Fruit fly (Drosophila melanogaster) whole organism, embryonic: ENCODE results near the gene IntS10.
A peak's percentile ranks its signal among the peaks of the same experiment; 100 is the strongest.

Source experiments
- Ada2b ChIP-seq: fragments of 200-800 bp; sonication (Bioruptor generic); IDR thresholded peaks from 2 replicates; pipeline ENCODE4 v1.3.6; 2022; ENCODE audit warnings: missing biosample characterization, missing genetic modification characterization
- Atf3 ChIP-seq: fragments of 200-800 bp; sonication (Bioruptor generic); optimal IDR thresholded peaks from 3 replicates; lab custom pipeline; 2016; ENCODE audit warnings: missing biosample characterization, missing genetic modification characterization
- B-H2 ChIP-seq: fragments of 200-800 bp; sonication (Bioruptor generic); optimal IDR thresholded peaks from 2 replicates; lab custom pipeline; 2018; ENCODE audit warnings: missing biosample characterization, mild to moderate bottlenecking, missing genetic modification characterization
- Bteb2 ChIP-seq: fragments of 200-800 bp; sonication (Bioruptor generic); optimal IDR thresholded peaks from 2 replicates; lab custom pipeline; 2016; ENCODE audit warnings: missing biosample characterization, missing genetic modification characterization
- C15 ChIP-seq: fragments of 200-800 bp; sonication (Bioruptor generic); IDR thresholded peaks from 3 replicates; pipeline ENCODE4 v1.3.6; 2022; ENCODE audit warnings: missing biosample characterization, missing genetic modification characterization
- CG10209 ChIP-seq: fragments of 200-800 bp; sonication (Bioruptor generic); optimal IDR thresholded peaks from 3 replicates; lab custom pipeline; 2017; ENCODE audit warnings: missing biosample characterization, mild to moderate bottlenecking, missing genetic modification characterization, missing genetic modification reagents
- CG11504 ChIP-seq: fragments of 200-800 bp; sonication (Bioruptor generic); optimal IDR thresholded peaks from 3 replicates; lab custom pipeline; 2019; ENCODE audit warnings: missing biosample characterization, mild to moderate bottlenecking, missing genetic modification characterization, moderate library complexity
- CG12769 ChIP-seq: fragments of 200-800 bp; sonication (Bioruptor generic); optimal IDR thresholded peaks from 2 replicates; lab custom pipeline; 2019; ENCODE audit warnings: missing biosample characterization, mild to moderate bottlenecking, missing genetic modification characterization, moderate library complexity
- CG13296 ChIP-seq: fragments of 200-800 bp; sonication (Bioruptor generic); optimal IDR thresholded peaks from 3 replicates; lab custom pipeline; 2018; ENCODE audit warnings: missing biosample characterization, mild to moderate bottlenecking, missing genetic modification characterization
- CG14710 ChIP-seq: fragments of 200-800 bp; sonication (Bioruptor generic); optimal IDR thresholded peaks from 3 replicates; lab custom pipeline; 2019; ENCODE audit warnings: missing biosample characterization, mild to moderate bottlenecking, missing genetic modification characterization, moderate library complexity
- CG1529 ChIP-seq: fragments of 200-800 bp; sonication (Bioruptor generic); optimal IDR thresholded peaks from 3 replicates; lab custom pipeline; 2018; ENCODE audit warnings: missing biosample characterization, missing genetic modification characterization
- CG15514 ChIP-seq: fragments of 200-800 bp; sonication (Bioruptor generic); optimal IDR thresholded peaks from 3 replicates; lab custom pipeline; 2017; ENCODE audit warnings: missing biosample characterization, missing genetic modification characterization, mild to moderate bottlenecking, moderate library complexity, missing genetic modification reagents
- CG16815 ChIP-seq: fragments of 200-800 bp; sonication (Bioruptor generic); optimal IDR thresholded peaks from 3 replicates; lab custom pipeline; 2017; ENCODE audit warnings: missing biosample characterization, mild to moderate bottlenecking, missing genetic modification characterization
- CG1832 ChIP-seq: fragments of 200-800 bp; sonication (Bioruptor generic); optimal IDR thresholded peaks from 2 replicates; lab custom pipeline; 2017; ENCODE audit warnings: missing biosample characterization, mild to moderate bottlenecking, missing genetic modification characterization, inconsistent platforms
- CG18619 ChIP-seq: fragments of 200-800 bp; sonication (Bioruptor generic); optimal IDR thresholded peaks from 3 replicates; lab custom pipeline; 2017; ENCODE audit warnings: missing biosample characterization, mild to moderate bottlenecking, missing genetic modification characterization
- CG2712 ChIP-seq: fragments of 200-800 bp; optimal IDR thresholded peaks from 3 replicates; lab custom pipeline; 2019; ENCODE audit warnings: missing biosample characterization, mild to moderate bottlenecking, missing genetic modification characterization, moderate library complexity
- CG30403 ChIP-seq: fragments of 200-800 bp; sonication (Bioruptor generic); optimal IDR thresholded peaks from 3 replicates; lab custom pipeline; 2016; ENCODE audit warnings: missing biosample characterization, missing genetic modification characterization
- CG4730 ChIP-seq: fragments of 200-800 bp; sonication (Bioruptor generic); IDR thresholded peaks from 2 replicates; pipeline ENCODE4 v1.3.6; 2022; ENCODE audit warnings: missing biosample characterization, missing genetic modification characterization
- CG4854 ChIP-seq: fragments of 200-800 bp; sonication (Bioruptor generic); optimal IDR thresholded peaks from 2 replicates; lab custom pipeline; 2016; ENCODE audit warnings: missing biosample characterization, missing genetic modification characterization, inconsistent platforms
- CG6254 ChIP-seq: fragments of 200-800 bp; sonication (Bioruptor generic); optimal IDR thresholded peaks from 3 replicates; lab custom pipeline; 2017; ENCODE audit warnings: mild to moderate bottlenecking, missing biosample characterization, missing genetic modification reagents, missing genetic modification characterization
- CG6683 ChIP-seq: fragments of 200-800 bp; sonication (Bioruptor generic); optimal IDR thresholded peaks from 2 replicates; lab custom pipeline; 2017; ENCODE audit warnings: missing biosample characterization, mild to moderate bottlenecking, missing genetic modification characterization, missing genetic modification reagents
- CG8089 ChIP-seq: fragments of 200-800 bp; sonication (Bioruptor generic); optimal IDR thresholded peaks from 3 replicates; lab custom pipeline; 2016; ENCODE audit warnings: missing biosample characterization, missing genetic modification characterization
- CG9609 ChIP-seq: fragments of 200-800 bp; sonication (Bioruptor generic); optimal IDR thresholded peaks from 3 replicates; lab custom pipeline; 2016; ENCODE audit warnings: missing biosample characterization, missing genetic modification characterization
- Deaf1 ChIP-seq: fragments of 200-800 bp; optimal IDR thresholded peaks from 3 replicates; lab custom pipeline; 2019; ENCODE audit warnings: missing biosample characterization, mild to moderate bottlenecking, missing genetic modification characterization, moderate library complexity
- Dp ChIP-seq: fragments of 200-800 bp; sonication (Bioruptor generic); optimal IDR thresholded peaks from 2 replicates; lab custom pipeline; 2018; ENCODE audit warnings: missing biosample characterization, mild to moderate bottlenecking, missing genetic modification characterization, moderate library complexity
- Ets65A ChIP-seq: fragments of 200-800 bp; sonication (Bioruptor generic); peaks from one replicate; lab custom pipeline; 2016; ENCODE audit warnings: missing biosample characterization, missing genetic modification characterization
- Hand ChIP-seq: fragments of 200-800 bp; sonication (Bioruptor generic); optimal IDR thresholded peaks from 2 replicates; lab custom pipeline; 2017; ENCODE audit warnings: mild to moderate bottlenecking, missing biosample characterization, missing genetic modification reagents, missing genetic modification characterization
- Hmx ChIP-seq: fragments of 200-800 bp; sonication (Bioruptor generic); optimal IDR thresholded peaks from 2 replicates; lab custom pipeline; 2016; ENCODE audit warnings: missing biosample characterization, missing genetic modification characterization
- Mad ChIP-seq: fragments of 200-800 bp; sonication (Bioruptor generic); optimal IDR thresholded peaks from 2 replicates; lab custom pipeline; 2016; ENCODE audit warnings: missing biosample characterization, missing genetic modification characterization
- Meics ChIP-seq: fragments of 200-800 bp; sonication (Bioruptor generic); optimal IDR thresholded peaks from 2 replicates; lab custom pipeline; 2017; ENCODE audit warnings: missing biosample characterization, mild to moderate bottlenecking, missing genetic modification characterization
- Oaz ChIP-seq: fragments of 200-800 bp; sonication (Bioruptor generic); IDR thresholded peaks from 2 replicates; pipeline ENCODE4 v1.3.6; 2022; ENCODE audit warnings: missing biosample characterization, missing genetic modification characterization
- Oli ChIP-seq: fragments of 200-800 bp; sonication (Bioruptor generic); optimal IDR thresholded peaks from 2 replicates; lab custom pipeline; 2018; ENCODE audit warnings: missing biosample characterization, mild to moderate bottlenecking, missing genetic modification characterization, moderate library complexity
- Rfx ChIP-seq: fragments of 200-800 bp; sonication (Bioruptor generic); IDR thresholded peaks from 2 replicates; pipeline ENCODE4 v1.3.6; 2022; ENCODE audit warnings: missing biosample characterization, missing genetic modification characterization
- Scr ChIP-seq: fragments of 200-800 bp; sonication (Bioruptor generic); IDR thresholded peaks from 2 replicates; pipeline ENCODE4 v1.3.6; 2022; ENCODE audit warnings: missing biosample characterization, missing genetic modification characterization; ENCODE audit not compliant: partially characterized antibody
- Xrp1 ChIP-seq: fragments of 200-800 bp; sonication (Bioruptor generic); IDR thresholded peaks from 2 replicates; pipeline ENCODE4 v1.3.6; 2022; ENCODE audit warnings: missing biosample characterization, missing genetic modification characterization
- ase ChIP-seq: fragments of 200-800 bp; sonication (Bioruptor generic); IDR thresholded peaks from 3 replicates; pipeline ENCODE4 v1.3.6; 2022; ENCODE audit warnings: missing biosample characterization, missing genetic modification characterization
- crol ChIP-seq: fragments of 200-800 bp; sonication (Bioruptor generic); IDR thresholded peaks from 2 replicates; pipeline ENCODE4 v1.3.6; 2022; ENCODE audit warnings: missing biosample characterization, missing genetic modification characterization
- fd96Cb ChIP-seq: fragments of 200-800 bp; sonication (Bioruptor generic); optimal IDR thresholded peaks from 2 replicates; lab custom pipeline; 2018; ENCODE audit warnings: missing biosample characterization, mild to moderate bottlenecking, missing genetic modification characterization, moderate library complexity
- gsb-n ChIP-seq: fragments of 200-800 bp; sonication (Bioruptor generic); optimal IDR thresholded peaks from 3 replicates; lab custom pipeline; 2018; ENCODE audit warnings: missing biosample characterization, mild to moderate bottlenecking, missing genetic modification characterization
- lbe ChIP-seq: fragments of 200-800 bp; sonication (Bioruptor generic); optimal IDR thresholded peaks from 2 replicates; lab custom pipeline; 2016; ENCODE audit warnings: missing biosample characterization, mild to moderate bottlenecking, missing genetic modification characterization
- nerfin-1 ChIP-seq: fragments of 200-800 bp; sonication (Bioruptor generic); optimal IDR thresholded peaks from 3 replicates; lab custom pipeline; 2019; ENCODE audit warnings: missing biosample characterization, mild to moderate bottlenecking, missing genetic modification characterization, moderate library complexity
- pita ChIP-seq: fragments of 200-800 bp; sonication (Bioruptor generic); optimal IDR thresholded peaks from 2 replicates; lab custom pipeline; 2017; ENCODE audit warnings: missing biosample characterization, mild to moderate bottlenecking, missing genetic modification characterization
- salm ChIP-seq: fragments of 200-800 bp; sonication (Bioruptor generic); optimal IDR thresholded peaks from 2 replicates; lab custom pipeline; 2018; ENCODE audit warnings: missing biosample characterization, mild to moderate bottlenecking, missing genetic modification characterization
- sd ChIP-seq: fragments of 200-800 bp; sonication (Bioruptor generic); optimal IDR thresholded peaks from 3 replicates; lab custom pipeline; 2018; ENCODE audit warnings: missing biosample characterization, mild to moderate bottlenecking, missing genetic modification characterization, moderate library complexity
- seq ChIP-seq: fragments of 200-800 bp; sonication (Bioruptor generic); IDR thresholded peaks from 2 replicates; pipeline ENCODE4 v1.3.6; 2022; ENCODE audit warnings: missing biosample characterization, missing genetic modification characterization
- sisA ChIP-seq: fragments of 200-800 bp; sonication (Bioruptor generic); IDR thresholded peaks from 2 replicates; pipeline ENCODE4 v1.3.6; 2022; ENCODE audit warnings: missing biosample characterization, missing genetic modification characterization
- sqz ChIP-seq: fragments of 200-800 bp; sonication (Bioruptor generic); optimal IDR thresholded peaks from 3 replicates; lab custom pipeline; 2018; ENCODE audit warnings: missing biosample characterization, mild to moderate bottlenecking, missing genetic modification characterization
- trem ChIP-seq: fragments of 200-800 bp; optimal IDR thresholded peaks from 3 replicates; lab custom pipeline; 2019; ENCODE audit warnings: missing biosample characterization, mild to moderate bottlenecking, missing genetic modification characterization, moderate library complexity
- vvl ChIP-seq: fragments of 200-800 bp; sonication (Bioruptor generic); IDR thresholded peaks from 2 replicates; pipeline ENCODE4 v1.3.6; 2022; ENCODE audit warnings: missing biosample characterization, missing genetic modification characterization
- zen2 ChIP-seq: fragments of 200-800 bp; sonication (Bioruptor generic); IDR thresholded peaks from 3 replicates; pipeline ENCODE4 v1.3.6; 2022; ENCODE audit warnings: missing biosample characterization, missing genetic modification characterization; ENCODE audit not compliant: partially characterized antibody

Gene IntS10

DNA sequence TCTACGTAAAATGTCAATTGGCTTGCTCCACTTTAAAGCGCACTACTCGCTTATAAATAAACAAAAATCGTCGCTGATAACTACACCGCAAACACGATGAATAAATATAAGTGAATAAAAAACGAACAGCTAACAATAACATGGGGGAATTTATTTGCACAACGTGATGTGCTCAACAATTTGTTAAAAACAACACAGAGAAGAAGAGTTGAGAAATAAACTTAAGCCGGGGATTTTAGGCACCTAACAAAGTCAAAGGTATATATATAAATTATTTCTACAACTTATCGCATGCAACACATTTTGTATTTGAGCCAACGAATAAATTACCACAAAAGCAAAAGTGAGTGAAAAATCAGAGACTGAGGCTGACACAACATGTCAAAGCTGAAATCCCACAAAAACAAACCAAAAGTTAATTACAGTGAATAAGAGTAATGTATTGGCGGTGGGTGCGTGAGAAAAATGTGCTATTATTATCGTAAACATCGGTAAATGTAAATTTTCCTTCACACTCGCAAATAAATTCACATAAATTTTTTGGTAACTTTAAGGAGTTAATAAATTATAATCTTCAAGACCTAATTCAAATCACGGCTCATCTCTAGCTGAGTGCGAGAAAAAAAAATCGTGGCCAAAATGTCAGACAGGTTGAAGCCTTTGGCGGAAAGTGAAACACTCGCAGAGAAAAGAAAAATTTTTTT, 34.1 kb upstream of the IntS10 start (continued):
- TF ChIP-seq trem = no peak
- no peak for TF ChIP-seq Meics (GFP tag; lab: Kevin White, UChicago)
- no peak for TF ChIP-seq CG15514 (GFP tag; lab: Kevin White, UChicago)
- no peak for TF ChIP-seq sd (tag; lab: Kevin White, UChicago)
- TF ChIP-seq CG16815 (GFP tag; lab: Kevin White, UChicago) = no peak
- no peak for TF ChIP-seq Deaf1 (tag; lab: Kevin White, UChicago)
- no peak for TF ChIP-seq CG2712 (tag; lab: Kevin White, UChicago)
- TF ChIP-seq zen2 (GFP tag; lab: Robert Waterston, UW) = no peak
- no peak for TF ChIP-seq CG6683 (GFP tag; lab: Kevin White, UChicago)
- TF ChIP-seq CG1832 (GFP tag; lab: Kevin White, UChicago) = no peak
- no peak for TF ChIP-seq Atf3 (GFP tag; lab: Kevin White, UChicago)
- TF ChIP-seq Oli (tag; lab: Kevin White, UChicago) = no peak
- no peak for TF ChIP-seq Oaz (GFP tag; lab: Robert Waterston, UW)
- TF ChIP-seq CG13296 (GFP tag; lab: Kevin White, UChicago) = no peak
- no peak for TF ChIP-seq CG4854 (GFP tag; lab: Kevin White, UChicago)
- TF ChIP-seq CG10209 (GFP tag; lab: Kevin White, UChicago) = peak; percentile 10
- TF ChIP-seq Scr (GFP tag; lab: Robert Waterston, UW) = peak; percentile 50
- 0 out of 3 replicates have a peak, but pooled peaks have one; percentile 18 for TF ChIP-seq C15
- TF ChIP-seq salm = no peak
- TF ChIP-seq CG12769 = peak; percentile 23
- TF ChIP-seq Ets65A = no peak
- no peak for TF ChIP-seq Bteb2 (GFP tag; lab: Kevin White, UChicago)
- no peak for TF ChIP-seq B-H2 (GFP tag; lab: Kevin White, UChicago)
- TF ChIP-seq CG30403 = peak; percentile 29
- no peak for TF ChIP-seq CG1529 (GFP tag; lab: Kevin White, UChicago)
- TF ChIP-seq crol = no peak
- TF ChIP-seq seq = no peak
- TF ChIP-seq Hmx (GFP tag; lab: Kevin White, UChicago) = no peak
- no peak for TF ChIP-seq nerfin-1 (tag; lab: Kevin White, UChicago)
- TF ChIP-seq CG14710 (tag; lab: Kevin White, UChicago) = no peak
- no peak for TF ChIP-seq Hand (GFP tag; lab: Kevin White, UChicago)
- TF ChIP-seq CG6254 (GFP tag; lab: Kevin White, UChicago) = no peak
- peak; percentile 52 for TF ChIP-seq CG11504
- 0 out of 2 replicates have a peak, but pooled peaks have one; percentile 23 for TF ChIP-seq Xrp1 (GFP tag; lab: Robert Waterston, UW)
- TF ChIP-seq gsb-n (tag; lab: Kevin White, UChicago) = no peak
- TF ChIP-seq Dp (GFP tag; lab: Kevin White, UChicago) = no peak
- TF ChIP-seq fd96Cb = no peak
- no peak for TF ChIP-seq pita (GFP tag; lab: Kevin White, UChicago)
- TF ChIP-seq CG8089 = no peak
- no peak for TF ChIP-seq ase
- no peak for TF ChIP-seq Mad (GFP tag; lab: Kevin White, UChicago)
- no peak for TF ChIP-seq CG9609 (GFP tag; lab: Kevin White, UChicago)
- no peak for TF ChIP-seq CG18619 (GFP tag; lab: Kevin White, UChicago)
- TF ChIP-seq sisA (GFP tag; lab: Robert Waterston, UW) = no peak
- TF ChIP-seq Ada2b (GFP tag; lab: Robert Waterston, UW) = peak; percentile 46; the same call in 1 of the 2 replicates
- no peak for TF ChIP-seq sqz (GFP tag; lab: Kevin White, UChicago)
- TF ChIP-seq Rfx (GFP tag; lab: Robert Waterston, UW) = peak; percentile 65
- no peak; the same call in 1 of the 2 replicates for TF ChIP-seq vvl (GFP tag; lab: Robert Waterston, UW)
- TF ChIP-seq lbe (GFP tag; lab: Kevin White, UChicago) = no peak
- no peak for TF ChIP-seq CG4730 (GFP tag; lab: Robert Waterston, UW)
